Fruit fly (Drosophila melanogaster): ENCODE results near the gene CG11151.
A peak's percentile ranks its signal among the peaks of the same experiment; 100 is the strongest.

The CG11151 gene

DNA sequence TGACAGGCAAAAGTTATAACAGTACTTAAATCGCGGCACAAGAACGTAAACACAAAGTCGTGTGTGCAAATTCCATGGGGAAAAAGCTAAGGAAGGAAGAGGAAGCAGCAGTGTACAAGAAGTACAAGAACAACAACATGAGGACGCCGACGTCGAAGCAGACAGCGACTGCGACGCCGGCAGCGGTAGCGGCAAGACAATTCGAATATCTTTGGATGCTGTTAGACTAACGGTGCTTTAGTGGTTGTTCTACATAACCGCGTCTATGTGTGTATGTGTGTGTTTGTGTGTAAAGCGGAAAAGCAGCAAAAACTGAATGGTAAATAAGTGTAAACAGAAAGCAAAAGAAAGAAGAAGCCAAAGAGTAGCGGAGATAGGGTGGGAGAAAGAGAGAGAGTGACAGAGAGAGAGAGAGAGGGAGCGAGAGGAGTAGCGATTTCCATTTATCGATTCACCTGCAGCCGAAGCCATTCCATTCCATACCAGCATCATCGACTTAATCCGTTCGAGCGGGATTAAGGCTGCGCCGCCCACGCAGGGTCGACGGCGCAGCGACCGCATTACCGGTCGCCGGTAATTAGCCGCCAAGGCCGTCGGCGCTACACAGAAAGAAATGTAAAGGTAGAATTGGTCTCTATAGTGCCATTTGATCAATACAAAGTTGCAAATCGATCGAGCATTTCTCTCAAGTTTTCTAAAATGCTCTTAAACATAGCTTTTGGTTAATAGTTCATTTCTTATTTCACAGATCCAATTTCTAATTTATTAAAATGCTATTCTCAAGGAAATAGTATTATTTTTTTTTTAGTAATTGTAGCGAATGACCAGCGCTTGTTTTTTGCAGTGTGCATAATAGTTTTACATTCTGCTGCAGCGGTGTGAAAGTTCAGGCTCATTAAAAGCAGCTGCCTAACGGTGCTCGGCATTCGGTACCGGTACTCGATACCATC lies 44.7 kb downstream of the CG11151 start (continued):
- peak; percentile 13 for TF ChIP-seq CG5245 (GFP tag; optimal IDR thresholded peaks at IDR 0.05)
- TF ChIP-seq CG16813 (GFP tag; IDR thresholded peaks at IDR 0.05; ENCODE audit: partially characterized antibody), result no peak
- no peak for TF ChIP-seq CG6791 (GFP tag; IDR thresholded peaks at IDR 0.05; ENCODE audit: partially characterized antibody)
- TF ChIP-seq CG6765 (GFP tag; optimal IDR thresholded peaks at IDR 0.05), result no peak
- TF ChIP-seq CG2120 (GFP tag; optimal IDR thresholded peaks at IDR 0.05), result peak; percentile 44
- peak; percentile 26 for TF ChIP-seq CG15601 (tag; optimal IDR thresholded peaks at IDR 0.05)
- no peak for TF ChIP-seq yki (optimal IDR thresholded peaks at IDR 0.05)
- no peak for TF ChIP-seq sna (GFP tag; IDR thresholded peaks at IDR 0.05; ENCODE audit: partially characterized antibody)
- TF ChIP-seq CG18619 (GFP tag; optimal IDR thresholded peaks at IDR 0.05), result peak; percentile 35
- no peak for TF ChIP-seq Kr (GFP tag; optimal IDR thresholded peaks at IDR 0.05)
- no peak for TF ChIP-seq ssp (GFP tag; IDR thresholded peaks at IDR 0.05)
- no peak for TF ChIP-seq CG17186 (GFP tag; optimal IDR thresholded peaks at IDR 0.05)
- TF ChIP-seq CG16815 (GFP tag; optimal IDR thresholded peaks at IDR 0.05), result no peak
- TF ChIP-seq bab2 (GFP tag; optimal IDR thresholded peaks at IDR 0.05), result no peak
- TF ChIP-seq vvl (GFP tag; IDR thresholded peaks at IDR 0.05), result peak; percentile 73
- no peak for TF ChIP-seq CG12299 (tag; optimal IDR thresholded peaks at IDR 0.05)
- TF ChIP-seq repo (GFP tag; optimal IDR thresholded peaks at IDR 0.05), result peak; percentile 40
- TF ChIP-seq schlank (tag; optimal IDR thresholded peaks at IDR 0.05), result no peak
- TF ChIP-seq CG32767 (GFP tag; IDR thresholded peaks at IDR 0.05), result no peak
- peak; percentile 67 for TF ChIP-seq unpg (GFP tag; optimal IDR thresholded peaks at IDR 0.05)
- no peak for TF ChIP-seq CG34422 (GFP tag; IDR thresholded peaks at IDR 0.05)
- TF ChIP-seq CG5180 (GFP tag; optimal IDR thresholded peaks at IDR 0.05), result peak; percentile 44
- no peak for TF ChIP-seq dm (GFP tag; optimal IDR thresholded peaks at IDR 0.05)
- no peak for TF ChIP-seq MTF-1 (GFP tag; optimal IDR thresholded peaks at IDR 0.05; ENCODE audit: borderline replicate concordance)
- no peak for TF ChIP-seq otp (GFP tag; IDR thresholded peaks at IDR 0.05)
- peak; percentile 35 for TF ChIP-seq CG1529 (GFP tag; optimal IDR thresholded peaks at IDR 0.05)
- TF ChIP-seq Hmr (GFP tag; optimal IDR thresholded peaks at IDR 0.05), result peak; percentile 17
- TF ChIP-seq Dip3 (GFP tag; optimal IDR thresholded peaks at IDR 0.05), result peak; percentile 4
- no peak for TF ChIP-seq emc (GFP tag; optimal IDR thresholded peaks at IDR 0.05)
- peak; percentile 12 to 45 for TF ChIP-seq Pdp1 (GFP tag; optimal IDR thresholded peaks at IDR 0.05)
- no peak for TF ChIP-seq amos (GFP tag; IDR thresholded peaks at IDR 0.05; ENCODE audit: partially characterized antibody)
- TF ChIP-seq stc (GFP tag; IDR thresholded peaks at IDR 0.05), result peak; percentile 43
- TF ChIP-seq crol (GFP tag; IDR thresholded peaks at IDR 0.05), result no peak
- TF ChIP-seq Gsc (GFP tag; IDR thresholded peaks at IDR 0.05), result no peak
- peak; percentile 65 for TF ChIP-seq CG2712 (tag; optimal IDR thresholded peaks at IDR 0.05)
- TF ChIP-seq pan (optimal IDR thresholded peaks at IDR 0.05), result no peak
- peak in 1 of 2 experiments; percentile 34 for TF ChIP-seq pan (GFP tag; optimal IDR thresholded peaks at IDR 0.05 in 1 of 2, IDR thresholded peaks at IDR 0.05 in 1 of 2)
- peak; percentile 6 for TF ChIP-seq pho (GFP tag; optimal IDR thresholded peaks at IDR 0.05)
- TF ChIP-seq CG31388 (GFP tag; optimal IDR thresholded peaks at IDR 0.05), result no peak
- peak; percentile 10; the same call in 1 of the 2 replicates for TF ChIP-seq CG32772 (GFP tag; IDR thresholded peaks at IDR 0.05)
- no peak for TF ChIP-seq CG17328 (GFP tag; IDR thresholded peaks at IDR 0.05)
- TF ChIP-seq CG31365 (tag; optimal IDR thresholded peaks at IDR 0.05), result no peak
- peak; percentile 30 for TF ChIP-seq dmrt11E (tag; optimal IDR thresholded peaks at IDR 0.05)
- TF ChIP-seq lbe (GFP tag; optimal IDR thresholded peaks at IDR 0.05), result no peak
- TF ChIP-seq CG4707 (GFP tag; optimal IDR thresholded peaks at IDR 0.05), result no peak
- TF ChIP-seq Hmx (GFP tag; optimal IDR thresholded peaks at IDR 0.05), result no peak
- no peak for TF ChIP-seq p53 (GFP tag; optimal IDR thresholded peaks at IDR 0.05)
- TF ChIP-seq sens (GFP tag), result peak; percentile 93
- TF ChIP-seq chm (GFP tag; IDR thresholded peaks at IDR 0.05), result no peak
